Fruit fly (Drosophila melanogaster) whole organism, pupa: ENCODE measurements around the gene Mpp6.

Experiments used
- CG12605 ChIP-seq: fragments of 200-800 bp; sonication (Bioruptor generic); IDR thresholded peaks from 2 replicates; pipeline ENCODE4 v1.3.6; 2022; ENCODE audit warnings: missing biosample characterization, missing genetic modification characterization
- CG14655 ChIP-seq: fragments of 200-800 bp; sonication (Bioruptor generic); optimal IDR thresholded peaks from 3 replicates; lab custom pipeline; 2017; ENCODE audit warnings: mild to moderate bottlenecking, missing biosample characterization, missing genetic modification reagents, missing genetic modification characterization
- CG17806 ChIP-seq: fragments of 200-800 bp; sonication (Bioruptor generic); optimal IDR thresholded peaks from 2 replicates; lab custom pipeline; 2018; ENCODE audit warnings: missing biosample characterization, mild to moderate bottlenecking, missing genetic modification characterization, moderate library complexity
- CG8301 ChIP-seq: fragments of 200-800 bp; sonication (Bioruptor generic); optimal IDR thresholded peaks from 2 replicates; lab custom pipeline; 2018; ENCODE audit warnings: missing biosample characterization, mild to moderate bottlenecking, missing genetic modification characterization
- CG9948 ChIP-seq: fragments of 200-800 bp; sonication (Bioruptor generic); optimal IDR thresholded peaks from 2 replicates; lab custom pipeline; 2018; ENCODE audit warnings: missing biosample characterization, mild to moderate bottlenecking, missing genetic modification characterization, moderate library complexity
- EcR ChIP-seq: fragments of 200-800 bp; sonication (Bioruptor generic); optimal IDR thresholded peaks from 3 replicates; lab custom pipeline; 2019; ENCODE audit warnings: missing biosample characterization, missing genetic modification characterization, mild to moderate bottlenecking, moderate library complexity, missing genetic modification reagents
- Ets98B ChIP-seq: fragments of 200-800 bp; sonication (Bioruptor generic); IDR thresholded peaks from 2 replicates; pipeline ENCODE4 v1.3.6; 2022; ENCODE audit warnings: missing biosample characterization, missing genetic modification characterization
- fd96Ca ChIP-seq: fragments of 200-800 bp; sonication (Bioruptor generic); IDR thresholded peaks from 3 replicates; pipeline ENCODE4 v1.3.6; 2022; ENCODE audit warnings: missing biosample characterization, missing genetic modification characterization

DNA sequence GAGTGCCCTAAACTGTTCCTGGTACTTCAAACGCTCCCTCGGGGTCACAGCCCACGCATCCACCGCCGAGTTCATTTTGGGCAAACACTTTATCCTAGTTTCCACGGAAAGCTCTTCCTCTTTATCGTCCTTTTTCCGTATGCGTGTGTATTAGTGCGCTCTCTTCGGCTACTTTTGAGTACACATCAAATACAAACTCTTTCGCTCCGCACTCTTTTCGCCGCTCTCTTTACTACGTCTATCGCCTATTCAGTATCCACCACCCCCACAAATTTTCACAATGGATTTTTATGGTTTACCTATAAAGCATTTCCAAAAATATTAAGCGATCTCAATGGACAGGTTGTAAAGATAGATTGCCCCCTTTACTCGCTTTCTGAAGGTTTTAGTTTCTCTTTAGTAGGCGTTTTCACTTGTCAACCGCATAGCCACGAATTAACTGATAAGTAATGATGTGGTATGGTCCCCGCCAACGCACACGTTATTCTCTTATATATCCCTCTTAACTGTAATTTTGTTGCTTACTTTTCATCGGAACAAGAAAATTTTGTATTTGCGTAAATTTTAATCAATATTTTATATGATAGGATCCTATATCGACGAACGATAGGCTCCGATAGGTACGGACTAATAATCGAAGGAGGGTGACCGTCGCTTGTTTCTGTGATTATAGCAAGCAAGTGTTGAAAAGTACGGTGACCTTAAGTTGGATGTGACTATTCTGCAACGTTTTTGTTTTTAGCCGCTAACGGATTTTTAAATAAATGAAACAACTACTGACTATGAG, 14.2 kb upstream of the Mpp6 start, which contains the start of gene Dap160:
- TF ChIP-seq fd96Ca (GFP tag; lab: Robert Waterston, UW) (no peak), CG12605 (no peak), CG17806 (tag; lab: Kevin White, UChicago) (no peak), EcR (GFP tag; lab: Kevin White, UChicago) (no peak), CG8301 (tag; lab: Kevin White, UChicago) (no peak), CG9948 (no peak), Ets98B (GFP tag; lab: Robert Waterston, UW) (no peak), CG14655 (GFP tag; lab: Kevin White, UChicago) (no peak)
